Worm (Caenorhabditis elegans) whole organism, late embryonic: ENCODE data around the gene F09E10.1.

Experiments
- K02D7.2 ChIP-seq: sonication (generic microtip); optimal IDR thresholded peaks from 2 replicates; lab custom pipeline; 2017; ENCODE audit warnings: mild to moderate bottlenecking, missing genetic modification characterization, missing compliant biosample characterization
- Y22D7AL.16 ChIP-seq: sonication (generic microtip); optimal IDR thresholded peaks from 2 replicates; lab custom pipeline; 2016; ENCODE audit warnings: missing genetic modification characterization, missing compliant biosample characterization
- ama-1 ChIP-seq: fragments of 150-350 bp; optimal IDR thresholded peaks from 2 replicates; lab custom pipeline; 2014
- lim-6 ChIP-seq: sonication (generic microtip); optimal IDR thresholded peaks from 2 replicates; lab custom pipeline; 2016; ENCODE audit warnings: missing genetic modification characterization, missing compliant biosample characterization
- lin-11 ChIP-seq: fragments of 200-800 bp; sonication (Bioruptor generic); optimal IDR thresholded peaks from 2 replicates; lab custom pipeline; 2018; ENCODE audit warnings: mild to moderate bottlenecking, missing genetic modification characterization, missing compliant biosample characterization
- madf-2 ChIP-seq: sonication (generic microtip); optimal IDR thresholded peaks from 2 replicates; lab custom pipeline; 2017; ENCODE audit warnings: missing genetic modification characterization, missing compliant biosample characterization
- nfya-1 ChIP-seq: sonication (generic microtip); optimal IDR thresholded peaks from 2 replicates; lab custom pipeline; 2017; ENCODE audit warnings: missing genetic modification characterization, mild to moderate bottlenecking, missing compliant biosample characterization, antibody characterized with exemption, moderate library complexity
- pat-9 ChIP-seq: fragments of 200-800 bp; sonication (Bioruptor generic); optimal IDR thresholded peaks from 2 replicates; lab custom pipeline; 2018; ENCODE audit warnings: mild to moderate bottlenecking, missing genetic modification characterization, moderate library complexity, missing compliant biosample characterization
- pha-4 ChIP-seq: fragments of 150-350 bp; optimal IDR thresholded peaks from 2 replicates; lab custom pipeline; 2018; ENCODE audit warnings: missing biosample characterization, missing genetic modification reagents, missing genetic modification characterization
- pqm-1 ChIP-seq: sonication (generic microtip); optimal IDR thresholded peaks from 2 replicates; lab custom pipeline; 2016; ENCODE audit warnings: missing genetic modification characterization, missing compliant biosample characterization
- pros-1 ChIP-seq: fragments of 150-350 bp; optimal IDR thresholded peaks from 2 replicates; lab custom pipeline; 2014; ENCODE audit warnings: missing biosample characterization, missing genetic modification reagents, missing genetic modification characterization
- sox-2 ChIP-seq: fragments of 200-800 bp; sonication (Bioruptor generic); IDR thresholded peaks from 2 replicates; pipeline ENCODE4 v1.3.6; 2022; ENCODE audit warnings: missing genetic modification reagents, missing genetic modification characterization, missing compliant biosample characterization
- unc-55 ChIP-seq: sonication (generic microtip); optimal IDR thresholded peaks from 2 replicates; lab custom pipeline; 2017; ENCODE audit warnings: missing biosample characterization, missing genetic modification reagents, missing genetic modification characterization

ce11 chrX:1476005-1476404 lies 26.6 kb upstream of the F09E10.1 start:
- no peak for TF ChIP-seq unc-55
- no peak for TF ChIP-seq lin-11 (tag; lab: Kevin White, UChicago)
- TF ChIP-seq pros-1: no peak
- no peak for TF ChIP-seq lim-6 (tag; lab: Kevin White, UChicago)
- no peak for TF ChIP-seq Y22D7AL.16 (tag; lab: Kevin White, UChicago)
- no peak for TF ChIP-seq sox-2 (GFP tag; lab: Robert Waterston, UW)
- no peak for TF ChIP-seq ama-1 (lab: Kevin White, UChicago)
- no peak for TF ChIP-seq pqm-1 (tag; lab: Kevin White, UChicago)
- no peak for TF ChIP-seq K02D7.2
- TF ChIP-seq pha-4: no peak
- TF ChIP-seq madf-2: no peak
- no peak for TF ChIP-seq nfya-1
- no peak for TF ChIP-seq pat-9
